Fruit fly (Drosophila melanogaster): ENCODE data around the gene CG9123.

Gene CG9123

dm6 chrX:15299927-15300740 is 41.8 kb downstream of the CG9123 start (continued):
- TF ChIP-seq sc (optimal IDR thresholded peaks at IDR 0.05) = no peak
- TF ChIP-seq sc (GFP tag; optimal IDR thresholded peaks at IDR 0.05) = no peak
- TF ChIP-seq hbn (GFP tag; IDR thresholded peaks at IDR 0.05; ENCODE audit: partially characterized antibody) = no peak
- no peak for TF ChIP-seq otp (GFP tag; IDR thresholded peaks at IDR 0.05)
- 0 out of 2 replicates have a peak, but pooled peaks have one; percentile 6 for TF ChIP-seq onecut (GFP tag; IDR thresholded peaks at IDR 0.05)
- no peak for TF ChIP-seq CG9437 (GFP tag; optimal IDR thresholded peaks at IDR 0.05)
- no peak for TF ChIP-seq trem (tag; optimal IDR thresholded peaks at IDR 0.05)
- no peak for TF ChIP-seq CG5953 (GFP tag; IDR thresholded peaks at IDR 0.05)
- no peak for TF ChIP-seq ham (GFP tag; IDR thresholded peaks at IDR 0.05)
- 0 out of 2 replicates have a peak, but pooled peaks have one; percentile 12 for TF ChIP-seq al (GFP tag; IDR thresholded peaks at IDR 0.05)
- no peak for TF ChIP-seq peb (GFP tag; IDR thresholded peaks at IDR 0.05)
- TF ChIP-seq CG12942 (GFP tag; optimal IDR thresholded peaks at IDR 0.05) = no peak
- peak; percentile 60 for TF ChIP-seq Med (GFP tag)
- no peak for TF ChIP-seq Hsf (GFP tag; optimal IDR thresholded peaks at IDR 0.05)
- no peak for TF ChIP-seq disco-r (GFP tag; optimal IDR thresholded peaks at IDR 0.05)
- TF ChIP-seq Optix (GFP tag; IDR thresholded peaks at IDR 0.05) = no peak
- TF ChIP-seq CG4820 (GFP tag; optimal IDR thresholded peaks at IDR 0.05) = no peak
- no peak for TF ChIP-seq CG11696 (GFP tag; IDR thresholded peaks at IDR 0.05)
- no peak for TF ChIP-seq NfI (GFP tag; optimal IDR thresholded peaks at IDR 0.05)
- peak; percentile 62 for TF ChIP-seq sd (tag; optimal IDR thresholded peaks at IDR 0.05)
- TF ChIP-seq CG10462 (GFP tag; optimal IDR thresholded peaks at IDR 0.05) = no peak
- TF ChIP-seq mam (GFP tag; optimal IDR thresholded peaks at IDR 0.05) = peak; percentile 2
- TF ChIP-seq CG9876 (GFP tag; optimal IDR thresholded peaks at IDR 0.05) = no peak
- TF ChIP-seq CG12769 (tag; optimal IDR thresholded peaks at IDR 0.05) = peak; percentile 20
- TF ChIP-seq CG2120 (GFP tag; optimal IDR thresholded peaks at IDR 0.05) = peak; percentile 1
- no peak for TF ChIP-seq Dip2 (GFP tag; IDR thresholded peaks at IDR 0.05)

dm6 chrX:15298298-15299069 is 43.4 kb downstream of the CG9123 start:
- TF ChIP-seq Dad (GFP tag; optimal IDR thresholded peaks at IDR 0.05) (peak; percentile 72), CG42726 (GFP tag; IDR thresholded peaks at IDR 0.05; ENCODE audit: partially characterized antibody) (no peak), odd (GFP tag; optimal IDR thresholded peaks at IDR 0.05) (peak; percentile 98), pho (GFP tag; optimal IDR thresholded peaks at IDR 0.05) (peak; percentile 80), CG12942 (GFP tag; optimal IDR thresholded peaks at IDR 0.05) (peak; percentile 95), CG2712 (tag; optimal IDR thresholded peaks at IDR 0.05) (peak; percentile 97), wdn (GFP tag; IDR thresholded peaks at IDR 0.05) (peak; percentile 93), CG30403 (GFP tag; optimal IDR thresholded peaks at IDR 0.05) (peak; percentile 99), CG11695 (GFP tag; IDR thresholded peaks at IDR 0.05) (peak; percentile 99), Dek (tag; optimal IDR thresholded peaks at IDR 0.05) (peak; percentile 98), CG6765 (GFP tag; optimal IDR thresholded peaks at IDR 0.05) (peak; percentile 96), CG14710 (tag; optimal IDR thresholded peaks at IDR 0.05) (peak; percentile 95), CG6654 (GFP tag; optimal IDR thresholded peaks at IDR 0.05) (peak; percentile 92), CG17328 (GFP tag; IDR thresholded peaks at IDR 0.05) (peak; percentile 92), Sin3A (optimal IDR thresholded peaks at IDR 0.05) (no peak), CG8924 (tag; optimal IDR thresholded peaks at IDR 0.05) (peak; percentile 98), Nf-YC (tag; optimal IDR thresholded peaks at IDR 0.05) (peak; percentile 92), zen2 (GFP tag; IDR thresholded peaks at IDR 0.05; ENCODE audit: partially characterized antibody) (peak; percentile 39; the same call in 2 of the 3 replicates), CG33557 (GFP tag; optimal IDR thresholded peaks at IDR 0.05) (peak; percentile 66), Dref (GFP tag; IDR thresholded peaks at IDR 0.05) (no peak), seq (GFP tag; IDR thresholded peaks at IDR 0.05) (peak; percentile 98), GATAe (GFP tag; conservative IDR thresholded peaks at IDR 0.05) (peak; percentile 90), Hr51 (GFP tag; optimal IDR thresholded peaks at IDR 0.05) (peak; percentile 79 to 99), bigmax (GFP tag; optimal IDR thresholded peaks at IDR 0.05) (peak; percentile 29)

Data from whole organism, embryonic.